Worm (Caenorhabditis elegans): ENCODE data around the gene pudl-2.

DNA sequence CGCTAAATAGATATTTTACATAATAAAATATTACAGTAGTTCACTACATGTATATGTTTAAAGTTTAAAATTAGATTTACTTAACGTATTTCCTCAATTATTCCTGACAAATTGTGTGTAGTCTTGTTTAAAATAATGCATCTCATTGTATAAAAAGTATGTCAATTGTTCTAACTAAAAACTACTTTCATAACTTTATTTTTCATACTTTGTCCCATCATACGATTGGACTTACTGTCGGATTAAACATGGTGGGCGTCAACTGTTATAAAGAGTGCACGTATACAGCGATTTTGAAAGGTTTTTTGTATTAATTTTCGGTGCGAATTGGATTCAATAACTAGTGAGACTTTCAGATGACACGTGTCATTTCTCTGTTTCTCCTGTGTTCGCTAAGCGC, 31.0 kb upstream of the pudl-2 start, which contains the start of gene Y54G2A.32:
- TF ChIP-seq unc-62 (GFP tag; optimal IDR thresholded peaks at IDR 0.05), result no peak
- no peak for TF ChIP-seq madf-3 (GFP tag; IDR thresholded peaks at IDR 0.05)
- TF ChIP-seq him-1 (tag; optimal IDR thresholded peaks at IDR 0.05), result no peak
- no peak for TF ChIP-seq snpc-3.4 (tag; optimal IDR thresholded peaks at IDR 0.05)
- TF ChIP-seq cebp-2 (GFP tag; IDR thresholded peaks at IDR 0.05), result no peak
- TF ChIP-seq Y53F4B.3 (GFP tag; IDR thresholded peaks at IDR 0.05), result no peak

All from whole organism, young adult.